Fruit fly (Drosophila melanogaster) whole organism, pupa: ENCODE measurements around the gene CG9799.

Source experiments
- CG10348 ChIP-seq: fragments of 200-800 bp; sonication (Bioruptor generic); IDR thresholded peaks from 2 replicates; pipeline ENCODE4 v1.3.6; 2022; ENCODE audit warnings: missing biosample characterization, missing genetic modification characterization
- CG15710 ChIP-seq: fragments of 200-800 bp; sonication (Bioruptor generic); optimal IDR thresholded peaks from 2 replicates; lab custom pipeline; 2018; ENCODE audit warnings: missing biosample characterization, mild to moderate bottlenecking, missing genetic modification characterization, moderate library complexity

DNA sequence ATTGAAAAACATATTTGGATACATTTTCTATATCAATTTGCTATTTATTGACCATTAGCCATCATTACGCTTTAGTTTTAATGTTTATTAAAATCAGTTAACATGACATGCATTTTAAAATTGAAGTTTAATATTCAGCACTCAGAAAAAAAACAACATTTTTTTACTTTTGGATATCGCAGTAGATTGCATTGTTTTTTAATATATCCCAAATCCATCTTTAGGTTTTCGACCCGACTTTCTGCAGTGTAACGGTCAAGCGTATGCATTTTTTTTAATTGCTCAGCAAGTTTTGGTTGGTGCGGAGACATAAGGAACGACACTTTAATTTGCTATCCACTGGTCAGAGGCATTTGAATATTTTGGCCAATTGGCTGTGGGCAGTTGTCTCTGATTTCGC is 24.2 kb upstream of the CG9799 start:
- TF ChIP-seq CG15710 (tag; lab: Kevin White, UChicago) (no peak), CG10348 (GFP tag; lab: Robert Waterston, UW) (no peak)
